Fruit fly (Drosophila melanogaster): ENCODE data around the gene CG14518.

DNA sequence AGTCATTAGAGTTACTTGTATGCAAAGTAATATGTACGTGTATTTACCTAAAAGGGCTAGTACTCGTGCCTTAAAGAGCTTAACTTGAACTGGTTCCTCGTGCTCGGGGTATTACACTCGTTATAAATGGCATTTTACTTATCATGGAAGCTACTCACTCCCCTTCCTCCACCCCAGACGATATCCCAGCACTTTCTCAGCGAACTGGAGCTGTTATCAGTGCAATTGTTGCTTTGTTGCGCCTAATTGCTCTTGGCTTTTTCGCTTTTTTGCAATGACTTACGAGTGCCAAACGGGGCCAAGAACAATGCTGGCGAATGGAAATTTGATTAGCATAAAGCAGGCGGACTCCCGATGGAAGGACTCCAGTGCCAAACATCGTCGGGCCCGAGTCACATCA, 42.3 kb downstream of the CG14518 start:
- TF ChIP-seq h (optimal IDR thresholded peaks at IDR 0.05) (no peak), psq (optimal IDR thresholded peaks at IDR 0.05) (no peak)
